Worm (Caenorhabditis elegans) whole organism, young adult: ENCODE measurements around the gene Y110A2AL.7.

Source experiments
- F37B4.10 ChIP-seq: fragments of 200-800 bp; sonication (Bioruptor generic); IDR thresholded peaks from 2 replicates; pipeline ENCODE4 v1.3.6; 2022; ENCODE audit warnings: missing genetic modification characterization, missing compliant biosample characterization
- ets-4 ChIP-seq: fragments of 200-800 bp; sonication (Bioruptor generic); optimal IDR thresholded peaks from 2 replicates; lab custom pipeline; 2018; ENCODE audit warnings: mild to moderate bottlenecking, missing genetic modification characterization, missing compliant biosample characterization
- madf-8 ChIP-seq: fragments of 200-800 bp; sonication (Bioruptor generic); conservative IDR thresholded peaks from 2 replicates; pipeline ENCODE4 v1.3.6; 2022; ENCODE audit warnings: missing genetic modification reagents, missing genetic modification characterization, missing compliant biosample characterization
- snpc-4 ChIP-seq, 5 experiments: fragments of 150-350 bp in 1 of 5; sonication (generic microtip) in 4 of 5; optimal IDR thresholded peaks; 2 replicates each; lab custom pipeline; 2014 to 2018; ENCODE audit warnings: missing genetic modification characterization in 5 of 5, missing biosample characterization in 3 of 5, antibody characterized with exemption in 2 of 5, mild to moderate bottlenecking in 2 of 5, missing compliant biosample characterization in 2 of 5, missing genotype in 2 of 5, moderate library complexity in 2 of 5, missing genetic modification reagents in 1 of 5
- somi-1 ChIP-seq: fragments of 200-800 bp; sonication (Bioruptor generic); optimal IDR thresholded peaks from 2 replicates; lab custom pipeline; 2018; ENCODE audit warnings: mild to moderate bottlenecking, missing genetic modification characterization, missing compliant biosample characterization
- tlf-1 ChIP-seq: fragments of 200-800 bp; sonication (Bioruptor generic); optimal IDR thresholded peaks from 2 replicates; lab custom pipeline; 2018; ENCODE audit warnings: mild to moderate bottlenecking, missing genetic modification characterization, missing compliant biosample characterization

- TF ChIP-seq snpc-4 (GFP tag; optimal IDR thresholded peaks at IDR 0.05; lab: Kevin White, UChicago): no peak
- TF ChIP-seq snpc-4 (tag; optimal IDR thresholded peaks at IDR 0.05; lab: Kevin White, UChicago): no peak
- TF ChIP-seq tlf-1 (GFP tag; lab: Kevin White, UChicago): no peak
- TF ChIP-seq madf-8: no peak
- no peak for TF ChIP-seq ets-4 (GFP tag; lab: Kevin White, UChicago)
- no peak for TF ChIP-seq somi-1 (GFP tag; lab: Kevin White, UChicago)
- no peak for TF ChIP-seq F37B4.10 (GFP tag; lab: Robert Waterston, UW)
These were observed at the start of gene Y110A2AL.7 for ce11 chrII:2843088-2843487.
